Worm (Caenorhabditis elegans): ENCODE results near the gene F56A8.3.

DNA sequence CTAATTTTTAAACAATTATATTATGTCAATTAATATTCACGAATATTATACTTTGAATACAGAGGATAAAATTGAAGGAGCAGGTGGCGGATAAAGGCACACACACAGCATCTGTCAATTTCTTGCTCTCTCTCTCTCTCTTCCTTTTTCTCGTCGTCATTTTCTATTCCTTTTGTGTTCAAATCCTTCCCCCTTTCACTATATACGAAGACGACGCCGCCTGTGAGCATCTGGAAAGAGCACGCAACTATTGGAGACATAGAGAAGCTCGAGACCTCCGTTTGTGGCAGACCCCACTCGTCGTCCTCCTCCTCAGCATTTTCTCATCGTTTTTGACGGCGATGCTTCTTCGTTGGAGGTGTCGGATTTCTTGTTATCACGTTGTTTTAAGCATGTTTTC lies 1.5 kb downstream of the F56A8.3 start:
- TF ChIP-seq lsy-27 (tag; optimal IDR thresholded peaks at IDR 0.05; ENCODE audit: borderline replicate concordance, insufficient read depth), result no peak
- TF ChIP-seq chd-7 (tag; optimal IDR thresholded peaks at IDR 0.05), result no peak
- TF ChIP-seq ets-4 (GFP tag; optimal IDR thresholded peaks at IDR 0.05), result no peak
- TF ChIP-seq rec-8 (tag; optimal IDR thresholded peaks at IDR 0.05), result no peak
- no peak for TF ChIP-seq dpl-1 (GFP tag; optimal IDR thresholded peaks at IDR 0.05)
- TF ChIP-seq ccch-3 (GFP tag; optimal IDR thresholded peaks at IDR 0.05), result no peak
- no peak for TF ChIP-seq nhr-90 (tag; optimal IDR thresholded peaks at IDR 0.05)
- no peak for TF ChIP-seq efl-1 (GFP tag; optimal IDR thresholded peaks at IDR 0.05)
- no peak for TF ChIP-seq pha-4 (tag; optimal IDR thresholded peaks at IDR 0.05)
- no peak for TF ChIP-seq hlh-12 (tag; optimal IDR thresholded peaks at IDR 0.05)
- no peak for TF ChIP-seq hlh-26 (GFP tag; conservative IDR thresholded peaks at IDR 0.05)

Measured in whole organism, young adult.